Fruit fly (Drosophila melanogaster) ovary, adult (tissue): ENCODE results near the gene hb.

Source experiments
- CG17801 ChIP-seq: fragments of 200-800 bp; optimal IDR thresholded peaks from 2 replicates; lab custom pipeline; 2019; ENCODE audit warnings: missing biosample characterization, mild to moderate bottlenecking, missing genetic modification characterization, moderate library complexity; ENCODE audit not compliant: partially characterized antibody

Gene hb

DNA sequence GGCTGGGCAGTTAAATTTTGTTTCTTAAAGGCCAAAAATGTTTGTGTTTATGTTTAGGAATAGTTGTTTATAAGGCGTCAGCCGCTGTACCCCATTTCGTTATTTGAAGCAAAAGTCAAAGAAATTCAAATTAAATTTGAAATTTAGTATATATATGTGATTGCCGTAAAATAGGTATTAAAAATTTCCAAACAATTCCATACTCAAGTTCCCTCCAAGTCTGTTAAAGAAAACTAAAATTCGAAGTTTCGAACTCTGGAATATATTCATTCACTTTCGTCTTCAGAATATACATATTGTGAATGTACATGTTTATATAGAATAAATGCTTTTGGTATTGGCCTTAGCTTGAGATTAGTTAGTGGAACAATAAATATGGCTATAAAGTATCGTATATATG lies 37.0 kb downstream of the hb start, which contains the start of gene bel:
bel (minus strand) TSS at position 101 of the 400 bp plus-strand sequence.
- TF ChIP-seq CG17801 = no peak

dm6 chr3R:8659907-8660660 lies 37.5 kb downstream of the hb start:
- TF ChIP-seq CG17801 = peak; percentile 41

dm6 chr3R:8659200-8659897 lies 38.3 kb downstream of the hb start:
- peak; percentile 51 for TF ChIP-seq CG17801

- no peak for TF ChIP-seq CG17801
Measured at dm6 chr3R:8658688-8659087, 38.9 kb downstream of the hb start.

DNA sequence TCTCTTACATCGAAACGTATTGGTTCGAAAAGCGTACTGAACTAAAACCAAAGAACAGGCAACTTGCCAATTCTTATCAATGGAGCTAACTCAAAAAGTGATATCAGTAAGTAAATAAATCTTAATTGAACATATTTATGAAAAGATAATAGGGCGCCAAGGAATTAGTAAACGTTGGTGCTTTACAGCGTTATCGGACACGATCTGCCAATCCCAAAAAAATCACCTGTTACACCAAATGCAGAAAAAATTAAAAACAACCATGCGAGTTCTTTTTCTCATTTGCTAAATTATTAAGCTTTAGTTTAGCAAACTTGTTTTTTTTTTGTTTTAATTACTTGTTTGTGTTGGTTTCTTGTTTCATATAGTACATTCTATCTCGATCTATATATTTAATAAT lies 43.0 kb downstream of the hb start, which contains the start of gene CG42489:
CG42489 (minus strand) TSS at position 101 of the 400 bp plus-strand sequence.
- no peak for TF ChIP-seq CG17801

DNA sequence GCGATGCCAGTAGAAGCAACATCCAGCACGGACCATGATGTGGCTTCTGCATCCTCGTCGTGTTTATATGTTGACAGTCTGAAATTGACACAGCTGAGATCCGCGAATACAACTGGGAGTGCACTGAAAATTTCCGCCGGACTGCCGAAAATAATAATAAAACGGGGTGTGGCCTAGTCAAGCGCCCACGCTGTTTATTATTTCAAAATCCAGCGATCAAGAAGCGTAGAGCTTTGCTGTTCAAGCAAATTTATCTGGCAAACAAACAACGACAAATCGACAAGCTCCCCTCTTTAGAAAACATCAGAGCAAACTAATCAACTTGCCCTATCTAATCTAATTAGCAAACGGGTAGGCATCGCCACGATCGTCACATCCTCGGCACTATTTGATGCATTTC lies 43.6 kb downstream of the hb start:
- TF ChIP-seq CG17801 = no peak

dm6 chr3R:8652731-8653130 lies 44.9 kb downstream of the hb start, which contains the start of the genes Sys1 and Dhod:
Gene Sys1, plus strand, starts transcription at chr3R:8652821.
Gene Dhod, minus strand, starts transcription at chr3R:8652916.
- TF ChIP-seq CG17801 = peak; percentile 79

DNA sequence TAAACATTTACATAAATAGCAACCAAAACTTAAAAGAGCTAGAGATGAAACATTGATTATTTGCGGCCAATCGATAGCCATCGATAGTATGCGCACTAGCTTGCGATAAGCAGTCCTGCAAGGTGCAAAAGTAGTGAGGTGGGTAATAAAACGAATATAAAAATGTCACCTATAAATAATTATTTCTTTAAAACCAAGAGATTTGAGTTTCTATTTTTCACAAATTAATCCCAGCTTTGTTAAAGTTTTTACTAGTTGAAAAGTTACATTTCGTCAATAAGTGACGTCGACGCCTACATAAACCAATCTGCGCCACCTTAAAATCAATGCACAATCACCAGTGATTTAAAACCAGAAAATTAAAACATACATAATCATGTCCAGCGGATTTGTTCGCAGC lies 46.9 kb downstream of the hb start, which contains the start of the genes Mkk4 and SLIRP2:
Mkk4 (minus strand) TSS at position 56 of the 400 bp plus-strand sequence.
SLIRP2 (plus strand) TSS at position 344 of the 400 bp plus-strand sequence.
- peak; percentile 99 for TF ChIP-seq CG17801

DNA sequence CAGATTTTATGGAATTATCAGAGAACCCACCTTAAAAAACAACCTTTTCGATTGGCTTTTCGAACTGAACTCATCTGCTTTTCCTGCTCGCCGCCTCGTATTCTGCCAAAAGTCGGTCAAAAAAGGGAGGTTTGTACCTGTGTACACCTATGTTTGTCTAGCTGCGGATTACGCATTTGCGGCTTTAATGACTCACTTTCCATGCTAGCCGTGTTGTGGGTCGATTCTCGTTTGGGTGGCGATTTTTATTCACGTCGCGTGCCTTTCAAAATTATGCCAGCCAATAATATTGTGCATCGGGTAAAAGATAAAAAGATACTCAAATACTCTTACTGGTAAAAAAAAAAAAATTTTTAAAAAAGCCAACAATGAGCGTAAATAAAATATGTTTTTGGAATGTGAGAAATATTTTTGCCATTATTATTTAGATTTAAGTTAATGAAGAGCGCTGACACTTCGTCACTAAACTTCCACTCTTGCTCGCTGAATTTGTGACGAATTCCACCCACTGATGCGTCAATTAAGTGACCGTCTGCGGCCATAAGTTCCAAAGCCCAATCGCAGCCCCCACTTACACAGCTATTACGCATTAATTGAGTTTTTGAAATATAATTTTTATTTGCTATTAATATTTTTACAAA lies 51.9 kb downstream of the hb start, which contains the start of gene Cyp313b1:
Cyp313b1 (minus strand) TSS at position 71 of the 641 bp plus-strand sequence.
- TF ChIP-seq CG17801 = no peak

DNA sequence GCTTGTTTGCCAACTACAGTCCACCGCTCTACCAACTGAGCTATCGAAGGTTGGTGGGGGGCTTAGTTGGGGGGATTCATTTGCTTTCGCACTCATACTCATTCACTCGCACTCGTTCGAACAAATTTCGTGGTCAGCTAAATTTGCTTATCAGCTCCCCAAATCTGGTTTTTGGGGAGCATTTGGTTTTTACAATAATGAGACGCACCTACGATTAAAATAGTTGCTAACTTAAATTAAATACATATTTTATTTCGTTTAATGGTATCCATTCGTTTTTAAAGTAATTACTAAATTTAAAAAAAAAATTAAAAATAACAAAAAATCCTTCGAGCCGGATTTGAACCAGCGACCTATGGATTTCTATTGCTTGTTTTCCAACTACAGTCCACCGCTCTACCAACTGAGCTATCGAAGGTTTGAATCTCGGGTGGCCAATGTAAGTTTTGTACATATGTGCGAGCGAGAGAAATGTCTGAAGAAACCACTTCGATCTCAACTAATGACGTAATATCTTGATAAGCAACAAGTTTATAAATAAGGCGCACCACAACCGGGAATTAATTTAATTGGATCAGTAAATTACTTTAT lies 55.2 kb downstream of the hb start:
- no peak for TF ChIP-seq CG17801
